Fruit fly (Drosophila melanogaster) whole organism, wandering third instar larva: ENCODE results near the gene agt.

Experiments used
- Abd-B ChIP-seq: fragments of >200 bp; optimal IDR thresholded peaks from 2 replicates; lab custom pipeline; 2017; ENCODE audit warnings: missing biosample characterization, missing genetic modification characterization
- CG32264 ChIP-seq: fragments of 200-800 bp; sonication (Bioruptor generic); optimal IDR thresholded peaks from 2 replicates; lab custom pipeline; 2016; ENCODE audit warnings: missing biosample characterization, missing genetic modification characterization
- Dfd ChIP-seq: fragments of >200 bp; optimal IDR thresholded peaks from 2 replicates; lab custom pipeline; 2017; ENCODE audit warnings: missing biosample characterization, missing genetic modification characterization
- Dif ChIP-seq: fragments of 200-275, 200-300 bp; sonication (Bioruptor generic); optimal IDR thresholded peaks from 2 replicates; lab custom pipeline; 2018; ENCODE audit warnings: missing biosample characterization, missing genetic modification characterization; ENCODE audit not compliant: partially characterized antibody
- HLH106 ChIP-seq: fragments of 200-800 bp; optimal IDR thresholded peaks from 3 replicates; lab custom pipeline; 2019; ENCODE audit warnings: missing biosample characterization, mild to moderate bottlenecking, missing genetic modification characterization, moderate library complexity
- Hr78 ChIP-seq: fragments of >200 bp; optimal IDR thresholded peaks from 2 replicates; lab custom pipeline; 2017; ENCODE audit warnings: missing biosample characterization, missing genetic modification characterization
- br ChIP-seq: fragments of 200-800 bp; sonication (Bioruptor generic); optimal IDR thresholded peaks from 2 replicates; lab custom pipeline; 2016; ENCODE audit warnings: missing biosample characterization, missing genetic modification characterization
- dl ChIP-seq, 2 experiments: fragments of 175-275, 200-275 bp in 1 of 2; fragments of 200-275 bp in 1 of 2; sonication (Bioruptor generic); optimal IDR thresholded peaks; lab custom pipeline; 2018; ENCODE audit warnings: mild to moderate bottlenecking in 2 of 2, missing biosample characterization in 2 of 2, missing genetic modification characterization in 2 of 2, moderate library complexity in 2 of 2; ENCODE audit not compliant: partially characterized antibody in 2 of 2, insufficient read depth in 1 of 2
- dsf ChIP-seq: sonication (Bioruptor generic); optimal IDR thresholded peaks from 2 replicates; lab custom pipeline; 2016; ENCODE audit warnings: missing biosample characterization, missing genetic modification characterization, borderline replicate concordance
- h ChIP-seq: fragments of 200-800 bp; sonication (Bioruptor generic); optimal IDR thresholded peaks from 3 replicates; lab custom pipeline; 2016; ENCODE audit warnings: missing biosample characterization, mild to moderate bottlenecking, missing genetic modification characterization
- lola ChIP-seq: fragments of >200 bp; optimal IDR thresholded peaks from 2 replicates; lab custom pipeline; 2017; ENCODE audit warnings: missing biosample characterization, missing genetic modification characterization
- pan ChIP-seq: fragments of >200 bp; optimal IDR thresholded peaks from 2 replicates; lab custom pipeline; 2017
- usp ChIP-seq: fragments of >200 bp; optimal IDR thresholded peaks from 2 replicates; lab custom pipeline; 2017; ENCODE audit warnings: missing biosample characterization, missing genetic modification characterization
- woc ChIP-seq: sonication (Bioruptor generic); optimal IDR thresholded peaks from 2 replicates; lab custom pipeline; 2016; ENCODE audit warnings: missing biosample characterization, mild to moderate bottlenecking, missing genetic modification characterization

DNA sequence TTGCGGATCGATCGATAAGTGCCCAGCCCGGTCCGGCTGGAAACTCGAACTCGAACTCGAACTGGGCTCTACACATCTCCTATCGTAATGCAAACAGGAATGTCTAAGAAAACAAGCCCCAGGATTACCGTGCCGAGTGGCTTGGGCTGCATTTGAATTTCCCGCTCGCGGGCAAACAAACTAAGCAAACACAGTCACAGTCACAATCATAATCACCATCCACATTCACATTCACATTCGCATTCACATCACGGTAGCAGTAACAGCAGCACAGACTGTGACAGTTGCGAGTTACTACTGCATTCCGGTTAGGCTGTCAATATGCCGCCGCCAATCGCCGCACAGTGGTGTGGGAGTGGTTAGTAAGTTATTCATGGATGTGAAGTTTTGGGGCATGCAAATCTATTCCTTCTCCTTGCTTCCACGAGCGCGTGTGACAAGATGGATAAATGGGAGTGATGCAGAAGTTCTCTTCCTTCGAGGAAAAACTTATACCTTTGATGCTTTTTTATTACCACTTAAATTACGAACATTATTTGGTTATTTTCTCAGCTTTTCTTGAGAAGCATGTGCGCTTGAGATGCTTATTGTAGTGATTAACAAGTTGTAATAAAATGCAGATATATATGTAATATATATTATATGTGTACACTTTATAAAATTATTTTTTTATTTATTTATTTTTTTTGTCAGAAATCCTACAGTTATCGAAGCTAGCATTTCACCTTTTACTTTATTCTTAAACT, 4.6 kb upstream of the agt start:
- TF ChIP-seq Hr78 (GFP tag; lab: Kevin White, UChicago) (no peak), HLH106 (tag; lab: Kevin White, UChicago) (no peak), CG32264 (GFP tag; lab: Kevin White, UChicago) (no peak), pan (lab: Kevin White, UChicago) (no peak), Dif (GFP tag; lab: Kevin White, UChicago) (no peak), br (GFP tag; lab: Kevin White, UChicago) (no peak), h (GFP tag; lab: Kevin White, UChicago) (no peak), Abd-B (GFP tag; lab: Kevin White, UChicago) (no peak), woc (GFP tag; lab: Kevin White, UChicago) (no peak), Dfd (GFP tag; lab: Kevin White, UChicago) (no peak), lola (GFP tag; lab: Kevin White, UChicago) (no peak), usp (GFP tag; lab: Kevin White, UChicago) (no peak), dl (GFP tag; optimal IDR thresholded peaks at IDR 0.05; lab: Kevin White, UChicago; ENCODE audit: insufficient read depth in 1 of 2, partially characterized antibody in 2 of 2) (no peak), dsf (GFP tag; lab: Kevin White, UChicago) (no peak)
